Fruit fly (Drosophila melanogaster): Measurements from ENCODE around the gene CG5897.

dm6 chr3L:11869328-11869727 lies 19.5 kb downstream of the CG5897 start:
- TF ChIP-seq psq (optimal IDR thresholded peaks at IDR 0.05) (no peak), Dll (optimal IDR thresholded peaks at IDR 0.05) (no peak)
